Fruit fly (Drosophila melanogaster) whole organism, embryonic: ENCODE measurements around the gene CG3091.
A peak's percentile ranks its signal among the peaks of the same experiment; 100 is the strongest.

ENCODE experiments used
- CG12104 ChIP-seq: fragments of 200-800 bp; sonication (Bioruptor generic); optimal IDR thresholded peaks from 3 replicates; lab custom pipeline; 2016; ENCODE audit warnings: missing biosample characterization, missing genetic modification characterization
- CG12744 ChIP-seq: fragments of 200-800 bp; sonication (Bioruptor generic); optimal IDR thresholded peaks from 2 replicates; lab custom pipeline; 2016; ENCODE audit warnings: missing biosample characterization, missing genetic modification characterization
- CG13287 ChIP-seq: fragments of 200-800 bp; sonication (Bioruptor generic); IDR thresholded peaks from 2 replicates; pipeline ENCODE4 v1.3.6; 2022; ENCODE audit warnings: missing biosample characterization, missing genetic modification characterization; ENCODE audit not compliant: partially characterized antibody
- CG14667 ChIP-seq: fragments of 200-800 bp; sonication (Bioruptor generic); IDR thresholded peaks from 2 replicates; pipeline ENCODE4 v1.3.6; 2022; ENCODE audit warnings: missing biosample characterization, missing genetic modification characterization
- CG14860 ChIP-seq: fragments of 200-800 bp; sonication (Bioruptor generic); IDR thresholded peaks from 3 replicates; pipeline ENCODE4 v1.3.6; 2022; ENCODE audit warnings: missing biosample characterization, missing genetic modification characterization; ENCODE audit not compliant: partially characterized antibody
- CG1529 ChIP-seq: fragments of 200-800 bp; sonication (Bioruptor generic); optimal IDR thresholded peaks from 3 replicates; lab custom pipeline; 2018; ENCODE audit warnings: missing biosample characterization, missing genetic modification characterization
- CG16813 ChIP-seq: fragments of 200-800 bp; sonication (Bioruptor generic); IDR thresholded peaks from 3 replicates; pipeline ENCODE4 v1.3.6; 2022; ENCODE audit warnings: missing biosample characterization, missing genetic modification characterization; ENCODE audit not compliant: partially characterized antibody
- CG2199 ChIP-seq: fragments of 200-800 bp; sonication (Bioruptor generic); IDR thresholded peaks from 3 replicates; pipeline ENCODE4 v1.3.6; 2022; ENCODE audit warnings: missing biosample characterization, missing genetic modification characterization
- CG30431 ChIP-seq: fragments of 200-800 bp; sonication (Bioruptor generic); optimal IDR thresholded peaks from 2 replicates; lab custom pipeline; 2017; ENCODE audit warnings: missing biosample characterization, missing genetic modification characterization
- CG3163 ChIP-seq: fragments of 200-800 bp; sonication (Bioruptor generic); optimal IDR thresholded peaks from 3 replicates; lab custom pipeline; 2016; ENCODE audit warnings: missing biosample characterization, missing genetic modification characterization
- CG32532 ChIP-seq: fragments of 200-800 bp; sonication (Bioruptor generic); IDR thresholded peaks from 2 replicates; pipeline ENCODE4 v1.3.6; 2022; ENCODE audit warnings: missing biosample characterization, missing genetic modification characterization
- CG8089 ChIP-seq: fragments of 200-800 bp; sonication (Bioruptor generic); optimal IDR thresholded peaks from 3 replicates; lab custom pipeline; 2016; ENCODE audit warnings: missing biosample characterization, missing genetic modification characterization
- CG8290 ChIP-seq, 3 experiments: fragments of 200-800 bp; sonication (Bioruptor generic); optimal IDR thresholded peaks; 2 replicates each; lab custom pipeline; 2016 to 2019; ENCODE audit warnings: missing biosample characterization in 3 of 3, missing genetic modification characterization in 3 of 3, mild to moderate bottlenecking in 2 of 3, moderate library complexity in 1 of 3
- CG8478 ChIP-seq: fragments of >200 bp; optimal IDR thresholded peaks from 2 replicates; lab custom pipeline; 2018
- CG9797 ChIP-seq: fragments of 200-800 bp; sonication (Bioruptor generic); optimal IDR thresholded peaks from 3 replicates; lab custom pipeline; 2018; ENCODE audit warnings: missing biosample characterization, mild to moderate bottlenecking, missing genetic modification characterization
- Camta ChIP-seq: fragments of 200-800 bp; sonication (Bioruptor generic); optimal IDR thresholded peaks from 2 replicates; lab custom pipeline; 2016; ENCODE audit warnings: missing biosample characterization, missing genetic modification characterization
- CkIIα-i1 ChIP-seq: fragments of 200-800 bp; sonication (Bioruptor generic); IDR thresholded peaks from 2 replicates; pipeline ENCODE4 v1.3.6; 2022; ENCODE audit warnings: missing biosample characterization, missing genetic modification characterization
- Dbx ChIP-seq: fragments of 200-800 bp; sonication (Bioruptor generic); IDR thresholded peaks from 3 replicates; pipeline ENCODE4 v1.3.6; 2022; ENCODE audit warnings: missing biosample characterization, missing genetic modification characterization
- Dip2 ChIP-seq: fragments of 200-800 bp; sonication (Bioruptor generic); IDR thresholded peaks from 2 replicates; pipeline ENCODE4 v1.3.6; 2022; ENCODE audit warnings: missing biosample characterization, missing genetic modification characterization
- Dll ChIP-seq: fragments of 200-800 bp; sonication (Bioruptor generic); IDR thresholded peaks from 4 replicates; pipeline ENCODE4 v1.3.6; 2022; ENCODE audit warnings: missing biosample characterization, missing genetic modification characterization; ENCODE audit not compliant: partially characterized antibody
- Doc3 ChIP-seq: fragments of 200-800 bp; sonication (Bioruptor generic); IDR thresholded peaks from 3 replicates; pipeline ENCODE4 v1.3.6; 2022; ENCODE audit warnings: missing biosample characterization, missing genetic modification characterization; ENCODE audit not compliant: partially characterized antibody
- Dref ChIP-seq: fragments of 200-800 bp; sonication (Bioruptor generic); IDR thresholded peaks from 2 replicates; pipeline ENCODE4 v1.3.6; 2022; ENCODE audit warnings: missing biosample characterization, missing genetic modification characterization
- ERR ChIP-seq: fragments of 200-800 bp; sonication (Bioruptor generic); optimal IDR thresholded peaks from 2 replicates; lab custom pipeline; 2016; ENCODE audit warnings: missing biosample characterization, missing genetic modification characterization
- MBD-R2 ChIP-seq: fragments of 200-800 bp; sonication (Bioruptor generic); IDR thresholded peaks from 2 replicates; pipeline ENCODE4 v1.3.6; 2022; ENCODE audit warnings: missing biosample characterization, missing genetic modification characterization
- Max ChIP-seq: fragments of 200-800 bp; sonication (Bioruptor generic); optimal IDR thresholded peaks from 2 replicates; lab custom pipeline; 2016; ENCODE audit warnings: missing biosample characterization, mild to moderate bottlenecking, missing genetic modification characterization
- NFAT ChIP-seq: fragments of 200-800 bp; sonication (Bioruptor generic); IDR thresholded peaks from 2 replicates; pipeline ENCODE4 v1.3.6; 2022; ENCODE audit warnings: missing biosample characterization, missing genetic modification characterization
- NK7.1 ChIP-seq: fragments of 200-800 bp; sonication (Bioruptor generic); optimal IDR thresholded peaks from 3 replicates; lab custom pipeline; 2016; ENCODE audit warnings: missing biosample characterization, missing genetic modification characterization
- Opbp ChIP-seq: fragments of 200-800 bp; sonication (Bioruptor generic); IDR thresholded peaks from 3 replicates; pipeline ENCODE4 v1.3.6; 2022; ENCODE audit warnings: missing biosample characterization, missing genetic modification characterization; ENCODE audit not compliant: partially characterized antibody
- Pdp1 ChIP-seq, 2 experiments: fragments of 200-800 bp; sonication (Bioruptor generic); optimal IDR thresholded peaks; 3 replicates each; lab custom pipeline; 2016; ENCODE audit warnings: missing biosample characterization in 2 of 2, missing genetic modification characterization in 2 of 2, mild to moderate bottlenecking in 1 of 2, moderate library complexity in 1 of 2
- Usf ChIP-seq: fragments of 200-800 bp; sonication (Bioruptor generic); optimal IDR thresholded peaks from 2 replicates; lab custom pipeline; 2017; ENCODE audit warnings: missing genotype, missing biosample characterization, missing genetic modification characterization
- Xbp1 ChIP-seq: fragments of 200-800 bp; sonication (Bioruptor generic); optimal IDR thresholded peaks from 3 replicates; lab custom pipeline; 2016; ENCODE audit warnings: missing biosample characterization, mild to moderate bottlenecking, missing genetic modification characterization
- ase ChIP-seq: fragments of 200-800 bp; sonication (Bioruptor generic); IDR thresholded peaks from 3 replicates; pipeline ENCODE4 v1.3.6; 2022; ENCODE audit warnings: missing biosample characterization, missing genetic modification characterization
- bab2 ChIP-seq: fragments of 200-800 bp; sonication (Bioruptor generic); optimal IDR thresholded peaks from 2 replicates; lab custom pipeline; 2016; ENCODE audit warnings: missing biosample characterization, missing genetic modification characterization
- bbx ChIP-seq: fragments of 200-800 bp; sonication (Bioruptor generic); IDR thresholded peaks from 2 replicates; pipeline ENCODE4 v1.3.6; 2022; ENCODE audit warnings: missing biosample characterization, missing genetic modification characterization; ENCODE audit not compliant: partially characterized antibody
- bcd ChIP-seq: fragments of 200-800 bp; sonication (Bioruptor generic); optimal IDR thresholded peaks from 2 replicates; lab custom pipeline; 2017; ENCODE audit warnings: missing biosample characterization, mild to moderate bottlenecking, missing genetic modification characterization
- bowl ChIP-seq: fragments of 200-800 bp; sonication (Bioruptor generic); IDR thresholded peaks from 2 replicates; pipeline ENCODE4 v1.3.6; 2022; ENCODE audit warnings: missing biosample characterization, missing genetic modification characterization
- cg ChIP-seq: fragments of 200-800 bp; sonication (Bioruptor generic); optimal IDR thresholded peaks from 3 replicates; lab custom pipeline; 2019; ENCODE audit warnings: missing biosample characterization, mild to moderate bottlenecking, missing genetic modification characterization, moderate library complexity
- ci ChIP-seq: fragments of 200-800 bp; sonication (Bioruptor generic); IDR thresholded peaks from 3 replicates; pipeline ENCODE4 v1.3.6; 2022; ENCODE audit warnings: missing biosample characterization, missing genetic modification characterization
- dmrt11E ChIP-seq: fragments of 200-800 bp; sonication (Bioruptor generic); optimal IDR thresholded peaks from 3 replicates; lab custom pipeline; 2018; ENCODE audit warnings: missing biosample characterization, mild to moderate bottlenecking, missing genetic modification characterization, moderate library complexity
- dpn ChIP-seq, 2 experiments: fragments of 200-800 bp; sonication (Bioruptor generic); optimal IDR thresholded peaks; 3 replicates each; lab custom pipeline; 2016; ENCODE audit warnings: missing biosample characterization in 2 of 2, missing genetic modification characterization in 2 of 2
- hb ChIP-seq: fragments of 200-800 bp; sonication (Bioruptor generic); IDR thresholded peaks from 3 replicates; pipeline ENCODE4 v1.3.6; 2022; ENCODE audit warnings: missing biosample characterization, missing genetic modification characterization; ENCODE audit not compliant: partially characterized antibody
- lab ChIP-seq: fragments of 200-800 bp; sonication (Bioruptor generic); optimal IDR thresholded peaks from 3 replicates; lab custom pipeline; 2017; ENCODE audit warnings: missing biosample characterization, missing genetic modification characterization, mild to moderate bottlenecking, moderate library complexity, missing genetic modification reagents
- lilli ChIP-seq: fragments of 200-800 bp; sonication (Bioruptor generic); optimal IDR thresholded peaks from 3 replicates; lab custom pipeline; 2016; ENCODE audit warnings: missing biosample characterization, missing genetic modification characterization
- luna ChIP-seq: fragments of 200-800 bp; sonication (Bioruptor generic); optimal IDR thresholded peaks from 2 replicates; lab custom pipeline; 2016; ENCODE audit warnings: missing biosample characterization, missing genetic modification characterization
- oc ChIP-seq: fragments of 200-800 bp; sonication (Bioruptor generic); optimal IDR thresholded peaks from 2 replicates; lab custom pipeline; 2018; ENCODE audit warnings: missing biosample characterization, mild to moderate bottlenecking, missing genetic modification characterization, moderate library complexity
- org-1 ChIP-seq: fragments of 200-800 bp; sonication (Bioruptor generic); optimal IDR thresholded peaks from 2 replicates; lab custom pipeline; 2017; ENCODE audit warnings: missing biosample characterization, missing genetic modification characterization
- peb ChIP-seq: fragments of 200-800 bp; sonication (Bioruptor generic); IDR thresholded peaks from 2 replicates; pipeline ENCODE4 v1.3.6; 2022; ENCODE audit warnings: missing biosample characterization, missing genetic modification characterization
- pum ChIP-seq: fragments of 200-800 bp; sonication (Bioruptor generic); optimal IDR thresholded peaks from 2 replicates; lab custom pipeline; 2016; ENCODE audit warnings: missing biosample characterization, missing genetic modification characterization
- shn ChIP-seq: fragments of 200-800 bp; sonication (Bioruptor generic); optimal IDR thresholded peaks from 3 replicates; lab custom pipeline; 2016; ENCODE audit warnings: missing biosample characterization, missing genetic modification characterization
- sna ChIP-seq: fragments of 200-800 bp; sonication (Bioruptor generic); IDR thresholded peaks from 2 replicates; pipeline ENCODE4 v1.3.6; 2022; ENCODE audit warnings: missing biosample characterization, missing genetic modification characterization; ENCODE audit not compliant: partially characterized antibody
- toy ChIP-seq: fragments of 200-800 bp; sonication (Bioruptor generic); IDR thresholded peaks from 2 replicates; pipeline ENCODE4 v1.3.6; 2022; ENCODE audit warnings: missing biosample characterization, missing genetic modification characterization

CG3091 gene

DNA sequence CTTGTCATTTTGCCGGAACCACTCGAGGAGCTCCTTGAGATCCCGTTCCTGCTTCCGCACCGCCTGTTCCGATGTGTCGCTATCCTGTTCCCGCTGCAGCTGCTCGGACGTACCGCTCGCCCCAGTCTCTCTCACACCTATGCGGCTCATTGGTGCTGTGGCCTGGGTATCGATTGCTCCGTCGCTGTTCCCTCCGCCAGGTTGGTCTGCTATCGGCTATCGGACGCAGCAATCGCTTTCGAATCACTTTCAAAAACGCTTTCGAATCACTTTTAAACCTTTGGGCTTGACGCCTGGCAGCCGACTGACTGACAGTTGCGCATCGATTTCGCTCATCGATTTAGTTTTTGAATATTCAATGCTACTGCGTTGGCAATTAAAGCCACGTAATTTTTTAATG is 2.3 kb downstream of the CG3091 start, which contains the start of gene CG3191 (continued):
- no peak for TF ChIP-seq org-1 (GFP tag; lab: Kevin White, UChicago)
- peak; percentile 51; the same call in 1 of the 3 replicates for TF ChIP-seq Opbp (GFP tag; lab: Robert Waterston, UW)
- TF ChIP-seq Xbp1 = no peak
- no peak for TF ChIP-seq Camta (GFP tag; lab: Kevin White, UChicago)
- peak; percentile 64 for TF ChIP-seq Dref (GFP tag; lab: Robert Waterston, UW)
- TF ChIP-seq CG8089 (GFP tag; lab: Kevin White, UChicago) = no peak
- TF ChIP-seq Usf = no peak
- no peak for TF ChIP-seq CG8478 (lab: Kevin White, UChicago)
- TF ChIP-seq hb (GFP tag; lab: Robert Waterston, UW) = 0 out of 3 replicates have a peak, but pooled peaks have one; percentile 35
- TF ChIP-seq peb (GFP tag; lab: Robert Waterston, UW) = no peak
- TF ChIP-seq oc (tag; lab: Kevin White, UChicago) = no peak
- no peak for TF ChIP-seq NK7.1 (GFP tag; lab: Kevin White, UChicago)
- no peak for TF ChIP-seq CG32532 (GFP tag; lab: Robert Waterston, UW)
- no peak for TF ChIP-seq NFAT (GFP tag; lab: Robert Waterston, UW)
- TF ChIP-seq MBD-R2 (GFP tag; lab: Robert Waterston, UW) = 0 out of 2 replicates have a peak, but pooled peaks have one; percentile 2
- TF ChIP-seq CG14860 = 0 out of 3 replicates have a peak, but pooled peaks have one; percentile 48
- TF ChIP-seq shn (GFP tag; lab: Kevin White, UChicago) = no peak
- TF ChIP-seq ase (GFP tag; lab: Robert Waterston, UW) = no peak
- no peak for TF ChIP-seq lilli (GFP tag; lab: Kevin White, UChicago)
- 0 out of 3 replicates have a peak, but pooled peaks have one; percentile 40 for TF ChIP-seq CG16813 (GFP tag; lab: Robert Waterston, UW)
- no peak for TF ChIP-seq bab2
- 0 out of 4 replicates have a peak, but pooled peaks have one; percentile 34 for TF ChIP-seq Dll (GFP tag; lab: Robert Waterston, UW)
- TF ChIP-seq CG9797 (GFP tag; lab: Kevin White, UChicago) = no peak
- TF ChIP-seq dpn (GFP tag; optimal IDR thresholded peaks at IDR 0.05; lab: Kevin White, UChicago) = no peak
- TF ChIP-seq ERR = no peak
- TF ChIP-seq CG2199 (GFP tag; lab: Robert Waterston, UW) = no peak
- TF ChIP-seq CG12104 = no peak
- TF ChIP-seq Dbx = no peak
- TF ChIP-seq cg (GFP tag; lab: Kevin White, UChicago) = no peak
- no peak for TF ChIP-seq pum (GFP tag; lab: Kevin White, UChicago)
- TF ChIP-seq ci (GFP tag; lab: Robert Waterston, UW) = no peak
- TF ChIP-seq Max (GFP tag; lab: Kevin White, UChicago) = no peak
- TF ChIP-seq CG13287 (GFP tag; lab: Robert Waterston, UW) = peak; percentile 40
- no peak for TF ChIP-seq CG3163 (GFP tag; lab: Kevin White, UChicago)
- TF ChIP-seq luna (GFP tag; lab: Kevin White, UChicago) = no peak
- no peak for TF ChIP-seq Dip2 (GFP tag; lab: Robert Waterston, UW)
- TF ChIP-seq Pdp1 (GFP tag; optimal IDR thresholded peaks at IDR 0.05; lab: Kevin White, UChicago) = no peak
- TF ChIP-seq Doc3 (GFP tag; lab: Robert Waterston, UW) = no peak
- no peak for TF ChIP-seq bbx (GFP tag; lab: Robert Waterston, UW)
- no peak for TF ChIP-seq dmrt11E (tag; lab: Kevin White, UChicago)
- no peak for TF ChIP-seq CG14667 (GFP tag; lab: Robert Waterston, UW)
- no peak for TF ChIP-seq bcd (GFP tag; lab: Kevin White, UChicago)
- TF ChIP-seq CkIIα-i1 (GFP tag; lab: Robert Waterston, UW) = no peak
- TF ChIP-seq CG30431 = no peak
- TF ChIP-seq CG1529 (GFP tag; lab: Kevin White, UChicago) = no peak
- no peak for TF ChIP-seq lab (GFP tag; lab: Kevin White, UChicago)
- TF ChIP-seq bowl (GFP tag; lab: Robert Waterston, UW) = no peak
- no peak for TF ChIP-seq CG8290 (GFP tag; optimal IDR thresholded peaks at IDR 0.05; lab: Kevin White, UChicago)
- TF ChIP-seq CG8290 (tag; optimal IDR thresholded peaks at IDR 0.05; lab: Kevin White, UChicago) = no peak
- 0 out of 2 replicates have a peak, but pooled peaks have one; percentile 37 for TF ChIP-seq sna (GFP tag; lab: Robert Waterston, UW)
- no peak for TF ChIP-seq toy (GFP tag; lab: Robert Waterston, UW)
- TF ChIP-seq CG12744 (GFP tag; lab: Kevin White, UChicago) = no peak
